Fruit fly (Drosophila melanogaster): ENCODE results near the gene CycT.

CycT gene

dm6 chr3L:17531397-17531796 is 26.2 kb downstream of the CycT start (continued):
- TF ChIP-seq HLH54F (GFP tag; optimal IDR thresholded peaks at IDR 0.05) (no peak), CG10366 (GFP tag; IDR thresholded peaks at IDR 0.05) (no peak), ftz-f1 (GFP tag; optimal IDR thresholded peaks at IDR 0.05) (no peak), CG16813 (GFP tag; IDR thresholded peaks at IDR 0.05; ENCODE audit: partially characterized antibody) (no peak), nerfin-1 (tag; optimal IDR thresholded peaks at IDR 0.05) (peak; percentile 4), CG11247 (GFP tag; IDR thresholded peaks at IDR 0.05) (no peak), gsb-n (tag; optimal IDR thresholded peaks at IDR 0.05) (no peak), CG3281 (GFP tag; optimal IDR thresholded peaks at IDR 0.05) (no peak), CG6272 (GFP tag; IDR thresholded peaks at IDR 0.05) (no peak), CG18599 (GFP tag; optimal IDR thresholded peaks at IDR 0.05) (no peak), CG10565 (GFP tag; optimal IDR thresholded peaks at IDR 0.05) (no peak), CG17802 (tag; optimal IDR thresholded peaks at IDR 0.05) (no peak), B-H1 (GFP tag; IDR thresholded peaks at IDR 0.05) (no peak), wek (GFP tag; optimal IDR thresholded peaks at IDR 0.05) (peak; percentile 32), dpn (GFP tag; optimal IDR thresholded peaks at IDR 0.05) (no peak), bigmax (GFP tag; optimal IDR thresholded peaks at IDR 0.05) (no peak), gem (tag; optimal IDR thresholded peaks at IDR 0.05) (no peak), CG10431 (GFP tag; optimal IDR thresholded peaks at IDR 0.05) (peak; percentile 88), Asciz (GFP tag; optimal IDR thresholded peaks at IDR 0.05) (no peak), Hand (GFP tag; optimal IDR thresholded peaks at IDR 0.05) (no peak), ind (GFP tag; optimal IDR thresholded peaks at IDR 0.05) (no peak), vnd (GFP tag; IDR thresholded peaks at IDR 0.05; ENCODE audit: partially characterized antibody) (no peak), gt (GFP tag; IDR thresholded peaks at IDR 0.05) (no peak), Optix (GFP tag; IDR thresholded peaks at IDR 0.05) (no peak), Mrtf (GFP tag; IDR thresholded peaks at IDR 0.05) (no peak), da (GFP tag; optimal IDR thresholded peaks at IDR 0.05) (no peak), cas (GFP tag; IDR thresholded peaks at IDR 0.05) (no peak), CG4282 (GFP tag; optimal IDR thresholded peaks at IDR 0.05) (no peak), Neu2 (GFP tag; optimal IDR thresholded peaks at IDR 0.05; ENCODE audit: borderline replicate concordance) (no peak), CG2712 (tag; optimal IDR thresholded peaks at IDR 0.05) (no peak), CG6765 (GFP tag; optimal IDR thresholded peaks at IDR 0.05) (no peak), Abd-B (GFP tag; optimal IDR thresholded peaks at IDR 0.05) (no peak), NC2β (GFP tag; optimal IDR thresholded peaks at IDR 0.05) (no peak), so (GFP tag; IDR thresholded peaks at IDR 0.05) (no peak), nom (GFP tag; optimal IDR thresholded peaks at IDR 0.05) (no peak), CG1603 (tag; optimal IDR thresholded peaks at IDR 0.05) (peak; percentile 11), gcm2 (GFP tag; optimal IDR thresholded peaks at IDR 0.05) (no peak), Dip2 (GFP tag; IDR thresholded peaks at IDR 0.05) (no peak), tup (GFP tag; optimal IDR thresholded peaks at IDR 0.05) (no peak), Stat92E (GFP tag; optimal IDR thresholded peaks at IDR 0.05) (no peak), zen2 (GFP tag; IDR thresholded peaks at IDR 0.05; ENCODE audit: partially characterized antibody) (no peak), zf30C (GFP tag; optimal IDR thresholded peaks at IDR 0.05) (no peak), Hr78 (GFP tag; optimal IDR thresholded peaks at IDR 0.05) (peak in 1 of 2 experiments; percentile 46), Awh (GFP tag; IDR thresholded peaks at IDR 0.05) (no peak), CG17612 (GFP tag; IDR thresholded peaks at IDR 0.05) (no peak), CG14050 (GFP tag; IDR thresholded peaks at IDR 0.05) (no peak), az2 (GFP tag; optimal IDR thresholded peaks at IDR 0.05) (no peak), CG13296 (GFP tag; optimal IDR thresholded peaks at IDR 0.05) (peak; percentile 70), CG17912 (GFP tag; optimal IDR thresholded peaks at IDR 0.05) (peak; percentile 60), CG8765 (GFP tag; IDR thresholded peaks at IDR 0.05) (no peak), Oli (tag; optimal IDR thresholded peaks at IDR 0.05) (no peak), CTCF (GFP tag; optimal IDR thresholded peaks at IDR 0.05) (no peak)
